Fruit fly (Drosophila melanogaster) whole organism, prepupa: Measurements from ENCODE around the gene CG42264.

Experiments used
- CG10669 ChIP-seq: fragments of 200-800 bp; sonication (Bioruptor generic); optimal IDR thresholded peaks from 3 replicates; lab custom pipeline; 2018; ENCODE audit warnings: missing biosample characterization, mild to moderate bottlenecking, missing genetic modification characterization, moderate library complexity
- CG1621 ChIP-seq: fragments of 200-800 bp; sonication (Bioruptor generic); optimal IDR thresholded peaks from 3 replicates; lab custom pipeline; 2018; ENCODE audit warnings: missing biosample characterization, mild to moderate bottlenecking, missing genetic modification characterization
- CG3919 ChIP-seq: fragments of 200-800 bp; sonication (Bioruptor generic); optimal IDR thresholded peaks from 3 replicates; lab custom pipeline; 2016; ENCODE audit warnings: missing biosample characterization, missing genetic modification characterization
- CG6163 ChIP-seq: fragments of 200-800 bp; sonication (Bioruptor generic); IDR thresholded peaks from 3 replicates; pipeline ENCODE4 v1.3.6; 2022; ENCODE audit warnings: missing biosample characterization, missing genetic modification characterization
- CG6854 ChIP-seq: fragments of 200-800 bp; sonication (Bioruptor generic); optimal IDR thresholded peaks from 2 replicates; lab custom pipeline; 2017; ENCODE audit warnings: missing biosample characterization, mild to moderate bottlenecking, missing genetic modification characterization
- Lpt ChIP-seq: fragments of 200-800 bp; sonication (Bioruptor generic); optimal IDR thresholded peaks from 3 replicates; lab custom pipeline; 2016; ENCODE audit warnings: missing biosample characterization, missing genetic modification characterization
- fd59A ChIP-seq: fragments of 200-800 bp; sonication (Bioruptor generic); optimal IDR thresholded peaks from 2 replicates; lab custom pipeline; 2017; ENCODE audit warnings: missing biosample characterization, mild to moderate bottlenecking, missing genetic modification characterization, missing genetic modification reagents
- ss ChIP-seq, 2 experiments: fragments of 200-800 bp; sonication (Bioruptor generic); optimal IDR thresholded peaks; 2 replicates in 1 of 2; 3 replicates in 1 of 2; lab custom pipeline; 2017 to 2018; ENCODE audit warnings: mild to moderate bottlenecking in 2 of 2, missing biosample characterization in 2 of 2, missing genetic modification characterization in 2 of 2, moderate library complexity in 1 of 2
- svp ChIP-seq: fragments of 200-800 bp; sonication (Bioruptor generic); peaks from one replicate; lab custom pipeline; 2016; ENCODE audit warnings: missing biosample characterization, missing genetic modification characterization
- topi ChIP-seq: fragments of 200-800 bp; sonication (Bioruptor generic); optimal IDR thresholded peaks from 3 replicates; lab custom pipeline; 2016; ENCODE audit warnings: missing biosample characterization, missing genetic modification characterization

DNA sequence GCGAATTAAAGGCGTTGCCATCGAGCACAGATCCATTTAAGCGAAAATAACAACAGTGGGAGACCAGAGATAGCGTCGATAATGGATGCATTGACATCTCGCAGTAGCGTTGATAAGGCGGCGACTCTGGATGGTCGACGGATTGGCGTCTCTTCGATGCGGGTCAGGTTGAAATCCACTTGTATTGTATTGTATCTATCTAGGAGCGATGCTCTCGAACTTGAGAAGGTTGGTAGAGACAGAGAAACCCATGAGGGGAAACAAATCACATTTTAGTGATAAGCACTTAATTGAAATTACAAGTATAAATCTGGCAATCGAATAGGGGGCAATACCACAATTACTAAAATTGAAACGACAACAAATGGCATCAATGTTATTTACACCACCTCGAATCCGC is 52.9 kb downstream of the CG42264 start:
- TF ChIP-seq Lpt (GFP tag; lab: Kevin White, UChicago): no peak
- no peak for TF ChIP-seq ss (GFP tag; optimal IDR thresholded peaks at IDR 0.05; lab: Kevin White, UChicago)
- no peak for TF ChIP-seq CG6163 (GFP tag; lab: Robert Waterston, UW)
- TF ChIP-seq CG10669: no peak
- TF ChIP-seq svp (GFP tag; lab: Kevin White, UChicago): peak; percentile 97
- TF ChIP-seq CG3919 (GFP tag; lab: Kevin White, UChicago): no peak
- no peak for TF ChIP-seq CG1621 (tag; lab: Kevin White, UChicago)
- TF ChIP-seq CG6854 (GFP tag; lab: Kevin White, UChicago): no peak
- no peak for TF ChIP-seq topi (GFP tag; lab: Kevin White, UChicago)
- no peak for TF ChIP-seq fd59A (GFP tag; lab: Kevin White, UChicago)
